Fruit fly (Drosophila melanogaster) whole organism, embryonic: Measurements from ENCODE around the gene CG6607.
A peak's percentile ranks its signal among the peaks of the same experiment; 100 is the strongest.

Source experiments
- Atf-2 ChIP-seq: fragments of 200-800 bp; sonication (Bioruptor generic); optimal IDR thresholded peaks from 2 replicates; lab custom pipeline; 2016; ENCODE audit warnings: missing biosample characterization, missing genetic modification characterization
- Bteb2 ChIP-seq: fragments of 200-800 bp; sonication (Bioruptor generic); optimal IDR thresholded peaks from 2 replicates; lab custom pipeline; 2016; ENCODE audit warnings: missing biosample characterization, missing genetic modification characterization
- CG10543 ChIP-seq: fragments of 200-800 bp; sonication (Bioruptor generic); optimal IDR thresholded peaks from 3 replicates; lab custom pipeline; 2017; ENCODE audit warnings: missing biosample characterization, mild to moderate bottlenecking, missing genetic modification characterization, moderate library complexity
- CG11398 ChIP-seq: fragments of 200-800 bp; sonication (Bioruptor generic); optimal IDR thresholded peaks from 2 replicates; lab custom pipeline; 2016; ENCODE audit warnings: missing biosample characterization, missing genetic modification characterization
- CG13424 ChIP-seq: fragments of 200-800 bp; sonication (Bioruptor generic); optimal IDR thresholded peaks from 2 replicates; lab custom pipeline; 2019; ENCODE audit warnings: missing biosample characterization, mild to moderate bottlenecking, missing genetic modification characterization, moderate library complexity
- CG13894 ChIP-seq: fragments of 200-800 bp; sonication (Bioruptor generic); optimal IDR thresholded peaks from 3 replicates; lab custom pipeline; 2018; ENCODE audit warnings: missing biosample characterization, mild to moderate bottlenecking, missing genetic modification characterization, moderate library complexity
- CG17359 ChIP-seq: fragments of 200-800 bp; sonication (Bioruptor generic); optimal IDR thresholded peaks from 3 replicates; lab custom pipeline; 2018; ENCODE audit warnings: missing biosample characterization, mild to moderate bottlenecking, missing genetic modification characterization, moderate library complexity
- CG17361 ChIP-seq: fragments of 200-800 bp; sonication (Bioruptor generic); IDR thresholded peaks from 3 replicates; pipeline ENCODE4 v1.3.6; 2022; ENCODE audit warnings: missing biosample characterization, missing genetic modification characterization
- CG1792 ChIP-seq: fragments of 200-800 bp; sonication (Bioruptor generic); optimal IDR thresholded peaks from 2 replicates; lab custom pipeline; 2016; ENCODE audit warnings: missing biosample characterization, missing genetic modification characterization
- CG18011 ChIP-seq: fragments of 200-800 bp; sonication (Bioruptor generic); optimal IDR thresholded peaks from 2 replicates; lab custom pipeline; 2017; ENCODE audit warnings: missing biosample characterization, missing genetic modification characterization, mild to moderate bottlenecking, moderate library complexity, missing genotype
- CG1832 ChIP-seq: fragments of 200-800 bp; sonication (Bioruptor generic); optimal IDR thresholded peaks from 2 replicates; lab custom pipeline; 2017; ENCODE audit warnings: missing biosample characterization, mild to moderate bottlenecking, missing genetic modification characterization, inconsistent platforms
- CG18619 ChIP-seq: fragments of 200-800 bp; sonication (Bioruptor generic); optimal IDR thresholded peaks from 3 replicates; lab custom pipeline; 2017; ENCODE audit warnings: missing biosample characterization, mild to moderate bottlenecking, missing genetic modification characterization
- CG2120 ChIP-seq: fragments of 200-800 bp; sonication (Bioruptor generic); optimal IDR thresholded peaks from 3 replicates; lab custom pipeline; 2016; ENCODE audit warnings: missing biosample characterization, missing genetic modification characterization
- CG2129 ChIP-seq: fragments of 200-800 bp; sonication (Bioruptor generic); IDR thresholded peaks from 2 replicates; pipeline ENCODE4 v1.3.6; 2022; ENCODE audit warnings: missing biosample characterization, missing genetic modification characterization; ENCODE audit not compliant: partially characterized antibody
- CG31365 ChIP-seq: fragments of 200-800 bp; sonication (Bioruptor generic); optimal IDR thresholded peaks from 2 replicates; lab custom pipeline; 2018; ENCODE audit warnings: missing biosample characterization, mild to moderate bottlenecking, missing genetic modification characterization
- CG32772 ChIP-seq: fragments of 200-800 bp; sonication (Bioruptor generic); IDR thresholded peaks from 2 replicates; pipeline ENCODE4 v1.3.6; 2022; ENCODE audit warnings: missing biosample characterization, missing genetic modification characterization
- CG6765 ChIP-seq: fragments of 200-800 bp; sonication (Bioruptor generic); optimal IDR thresholded peaks from 3 replicates; lab custom pipeline; 2017; ENCODE audit warnings: missing biosample characterization, mild to moderate bottlenecking, missing genetic modification characterization
- CG9932 ChIP-seq: fragments of 200-800 bp; sonication (Bioruptor generic); IDR thresholded peaks from 2 replicates; pipeline ENCODE4 v1.3.6; 2022; ENCODE audit warnings: missing biosample characterization, missing genetic modification characterization
- Dbx ChIP-seq: fragments of 200-800 bp; sonication (Bioruptor generic); IDR thresholded peaks from 3 replicates; pipeline ENCODE4 v1.3.6; 2022; ENCODE audit warnings: missing biosample characterization, missing genetic modification characterization
- ERR ChIP-seq: fragments of 200-800 bp; sonication (Bioruptor generic); optimal IDR thresholded peaks from 2 replicates; lab custom pipeline; 2016; ENCODE audit warnings: missing biosample characterization, missing genetic modification characterization
- Fer2 ChIP-seq: fragments of 200-800 bp; sonication (Bioruptor generic); optimal IDR thresholded peaks from 2 replicates; lab custom pipeline; 2018; ENCODE audit warnings: missing biosample characterization, mild to moderate bottlenecking, missing genetic modification characterization, moderate library complexity
- Hmr ChIP-seq: fragments of 200-800 bp; sonication (Bioruptor generic); optimal IDR thresholded peaks from 3 replicates; lab custom pipeline; 2017; ENCODE audit warnings: mild to moderate bottlenecking, missing biosample characterization, missing genetic modification reagents, missing genetic modification characterization
- Lpt ChIP-seq: fragments of >200 bp; optimal IDR thresholded peaks from 2 replicates; lab custom pipeline; 2018; ENCODE audit warnings: missing biosample characterization, missing genetic modification characterization
- MBD-R2 ChIP-seq: fragments of 200-800 bp; sonication (Bioruptor generic); IDR thresholded peaks from 2 replicates; pipeline ENCODE4 v1.3.6; 2022; ENCODE audit warnings: missing biosample characterization, missing genetic modification characterization
- Mes4 ChIP-seq: fragments of 200-800 bp; sonication (Bioruptor generic); optimal IDR thresholded peaks from 2 replicates; lab custom pipeline; 2016; ENCODE audit warnings: missing biosample characterization, missing genetic modification characterization
- NfI ChIP-seq: fragments of 200-800 bp; sonication (Bioruptor generic); optimal IDR thresholded peaks from 3 replicates; lab custom pipeline; 2018; ENCODE audit warnings: missing biosample characterization, mild to moderate bottlenecking, missing genetic modification characterization, moderate library complexity
- Pdp1 ChIP-seq, 2 experiments: fragments of 200-800 bp; sonication (Bioruptor generic); optimal IDR thresholded peaks; 3 replicates each; lab custom pipeline; 2016; ENCODE audit warnings: missing biosample characterization in 2 of 2, missing genetic modification characterization in 2 of 2, mild to moderate bottlenecking in 1 of 2, moderate library complexity in 1 of 2
- Sox102F ChIP-seq: fragments of 200-800 bp; sonication (Bioruptor generic); optimal IDR thresholded peaks from 2 replicates; lab custom pipeline; 2018; ENCODE audit warnings: missing biosample characterization, mild to moderate bottlenecking, missing genetic modification characterization, moderate library complexity
- Trl ChIP-seq, 3 experiments: fragments of >200 bp in 2 of 3; fragments of 200-800 bp in 1 of 3; sonication (Bioruptor generic) in 1 of 3; optimal IDR thresholded peaks; 2 replicates in 1 of 3; 3 replicates in 2 of 3; lab custom pipeline; 2016 to 2017; ENCODE audit warnings: missing biosample characterization in 1 of 3, missing genetic modification characterization in 1 of 3
- Xbp1 ChIP-seq: fragments of 200-800 bp; sonication (Bioruptor generic); optimal IDR thresholded peaks from 3 replicates; lab custom pipeline; 2016; ENCODE audit warnings: missing biosample characterization, mild to moderate bottlenecking, missing genetic modification characterization
- gcm ChIP-seq: fragments of 200-800 bp; sonication (Bioruptor generic); optimal IDR thresholded peaks from 2 replicates; lab custom pipeline; 2019; ENCODE audit warnings: missing biosample characterization, mild to moderate bottlenecking, missing genetic modification characterization, moderate library complexity
- oc ChIP-seq: fragments of 200-800 bp; sonication (Bioruptor generic); optimal IDR thresholded peaks from 2 replicates; lab custom pipeline; 2018; ENCODE audit warnings: missing biosample characterization, mild to moderate bottlenecking, missing genetic modification characterization, moderate library complexity
- onecut ChIP-seq: fragments of 200-800 bp; sonication (Bioruptor generic); IDR thresholded peaks from 2 replicates; pipeline ENCODE4 v1.3.6; 2022; ENCODE audit warnings: missing biosample characterization, missing genetic modification characterization
- pho ChIP-seq: fragments of 200-800 bp; sonication (Bioruptor generic); optimal IDR thresholded peaks from 2 replicates; lab custom pipeline; 2016; ENCODE audit warnings: missing biosample characterization, missing genetic modification characterization
- ro ChIP-seq: fragments of 200-800 bp; sonication (Bioruptor generic); IDR thresholded peaks from 2 replicates; pipeline ENCODE4 v1.3.6; 2022; ENCODE audit warnings: missing biosample characterization, missing genetic modification characterization
- row ChIP-seq: fragments of 200-800 bp; sonication (Bioruptor generic); IDR thresholded peaks from 3 replicates; pipeline ENCODE4 v1.3.6; 2022; ENCODE audit warnings: missing biosample characterization, missing genetic modification characterization
- sc ChIP-seq, 3 experiments: fragments of >200 bp in 2 of 3; fragments of 200-800 bp in 1 of 3; sonication (Bioruptor generic) in 1 of 3; optimal IDR thresholded peaks; 2 replicates in 2 of 3; 3 replicates in 1 of 3; lab custom pipeline; 2017; ENCODE audit warnings: mild to moderate bottlenecking in 1 of 3, missing biosample characterization in 1 of 3, missing genetic modification characterization in 1 of 3, missing genetic modification reagents in 1 of 3
- schlank ChIP-seq: fragments of 200-800 bp; sonication (Bioruptor generic); optimal IDR thresholded peaks from 2 replicates; lab custom pipeline; 2018; ENCODE audit warnings: missing biosample characterization, mild to moderate bottlenecking, missing genetic modification characterization
- scrt ChIP-seq: fragments of 200-800 bp; sonication (Bioruptor generic); optimal IDR thresholded peaks from 2 replicates; lab custom pipeline; 2018; ENCODE audit warnings: missing biosample characterization, mild to moderate bottlenecking, missing genetic modification characterization, moderate library complexity
- sens ChIP-seq: fragments of 200-800 bp; sonication (Bioruptor generic); peaks from one replicate; lab custom pipeline; 2016; ENCODE audit warnings: missing biosample characterization, missing genetic modification characterization
- shn ChIP-seq: fragments of 200-800 bp; sonication (Bioruptor generic); optimal IDR thresholded peaks from 3 replicates; lab custom pipeline; 2016; ENCODE audit warnings: missing biosample characterization, missing genetic modification characterization
- sim ChIP-seq: fragments of 200-800 bp; sonication (Bioruptor generic); IDR thresholded peaks from 2 replicates; pipeline ENCODE4 v1.3.6; 2022; ENCODE audit warnings: missing biosample characterization, missing genetic modification characterization
- sqz ChIP-seq: fragments of 200-800 bp; sonication (Bioruptor generic); optimal IDR thresholded peaks from 3 replicates; lab custom pipeline; 2018; ENCODE audit warnings: missing biosample characterization, mild to moderate bottlenecking, missing genetic modification characterization
- sug ChIP-seq: fragments of 200-800 bp; optimal IDR thresholded peaks from 2 replicates; lab custom pipeline; 2019; ENCODE audit warnings: missing biosample characterization, mild to moderate bottlenecking, missing genetic modification characterization, moderate library complexity
- tna ChIP-seq: fragments of 200-800 bp; sonication (Bioruptor generic); IDR thresholded peaks from 2 replicates; pipeline ENCODE4 v1.3.6; 2022; ENCODE audit warnings: missing biosample characterization, missing genetic modification characterization; ENCODE audit not compliant: partially characterized antibody
- twi ChIP-seq: fragments of 200-800 bp; optimal IDR thresholded peaks from 2 replicates; lab custom pipeline; 2019; ENCODE audit warnings: missing biosample characterization, mild to moderate bottlenecking, missing genetic modification characterization, moderate library complexity
- vfl ChIP-seq: fragments of 200-800 bp; sonication (Bioruptor generic); optimal IDR thresholded peaks from 2 replicates; lab custom pipeline; 2016; ENCODE audit warnings: missing biosample characterization, missing genetic modification characterization
- wek ChIP-seq: fragments of 200-800 bp; sonication (Bioruptor generic); optimal IDR thresholded peaks from 3 replicates; lab custom pipeline; 2018; ENCODE audit warnings: missing biosample characterization, mild to moderate bottlenecking, missing genetic modification characterization, moderate library complexity
- z ChIP-seq: fragments of 200-800 bp; sonication (Bioruptor generic); IDR thresholded peaks from 3 replicates; pipeline ENCODE4 v1.3.6; 2022; ENCODE audit warnings: missing biosample characterization, missing genetic modification characterization

Gene CG6607

DNA sequence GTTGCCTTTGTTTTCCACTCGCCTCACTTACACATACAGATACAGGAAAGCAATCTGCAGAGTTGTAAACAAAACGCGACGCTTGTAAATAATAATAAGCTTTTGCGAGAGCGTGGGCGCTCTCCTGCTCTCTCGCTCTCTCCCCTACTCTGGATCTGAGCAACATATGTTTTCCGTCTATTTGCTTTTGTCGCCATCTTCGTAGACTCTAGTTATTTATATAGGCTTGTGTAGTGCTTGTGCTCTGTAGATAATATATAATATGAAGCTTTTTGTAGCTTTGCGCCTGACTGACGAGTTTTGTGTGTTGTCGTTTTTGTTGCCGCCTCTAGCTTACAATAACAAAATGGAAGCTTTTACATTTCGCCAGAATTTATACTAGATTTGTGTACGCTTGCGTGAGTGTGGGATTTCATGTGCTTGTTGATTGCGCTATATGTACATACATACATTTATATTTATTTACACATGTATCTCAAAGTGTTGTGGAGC, 37.9 kb downstream of the CG6607 start (continued):
- TF ChIP-seq wek (GFP tag; lab: Kevin White, UChicago) (peak; percentile 64), schlank (tag; lab: Kevin White, UChicago) (no peak), Sox102F (no peak), oc (tag; lab: Kevin White, UChicago) (peak; percentile 56), CG31365 (tag; lab: Kevin White, UChicago) (peak; percentile 58), sim (GFP tag; lab: Robert Waterston, UW) (no peak), gcm (GFP tag; lab: Kevin White, UChicago) (peak; percentile 76), vfl (GFP tag; lab: Kevin White, UChicago) (no peak), twi (tag; lab: Kevin White, UChicago) (peak; percentile 66), MBD-R2 (GFP tag; lab: Robert Waterston, UW) (no peak; the same call in 1 of the 2 replicates), CG1832 (GFP tag; lab: Kevin White, UChicago) (no peak), CG18011 (GFP tag; lab: Kevin White, UChicago) (peak; percentile 60), Mes4 (peak; percentile 40), CG32772 (no peak), CG13894 (peak; percentile 93), pho (GFP tag; lab: Kevin White, UChicago) (peak; percentile 32), sug (peak; percentile 78), row (GFP tag; lab: Robert Waterston, UW) (peak; percentile 27; the same call in 1 of the 3 replicates), sens (GFP tag; lab: Kevin White, UChicago) (peak; percentile 91), Hmr (GFP tag; lab: Kevin White, UChicago) (peak; percentile 81), CG17359 (tag; lab: Kevin White, UChicago) (peak; percentile 46), CG10543 (GFP tag; lab: Kevin White, UChicago) (peak; percentile 96), Trl (optimal IDR thresholded peaks at IDR 0.05; lab: Kevin White, UChicago) (peak; percentile 91 to 100), Trl (GFP tag; optimal IDR thresholded peaks at IDR 0.05; lab: Kevin White, UChicago) (peak; percentile 68), sc (optimal IDR thresholded peaks at IDR 0.05; lab: Kevin White, UChicago) (no peak), sc (GFP tag; optimal IDR thresholded peaks at IDR 0.05; lab: Kevin White, UChicago) (peak; percentile 25), CG1792 (GFP tag; lab: Kevin White, UChicago) (no peak), shn (GFP tag; lab: Kevin White, UChicago) (no peak), Pdp1 (GFP tag; optimal IDR thresholded peaks at IDR 0.05; lab: Kevin White, UChicago) (peak in 1 of 2 experiments; percentile 82), CG2129 (GFP tag; lab: Robert Waterston, UW) (no peak), ERR (GFP tag; lab: Kevin White, UChicago) (no peak), Bteb2 (GFP tag; lab: Kevin White, UChicago) (no peak), NfI (GFP tag; lab: Kevin White, UChicago) (peak; percentile 37), tna (GFP tag; lab: Robert Waterston, UW) (no peak), Lpt (GFP tag; lab: Kevin White, UChicago) (no peak), z (GFP tag; lab: Robert Waterston, UW) (peak; percentile 51; the same call in 1 of the 3 replicates), CG13424 (peak; percentile 50), onecut (GFP tag; lab: Robert Waterston, UW) (peak; percentile 54), CG6765 (GFP tag; lab: Kevin White, UChicago) (peak; percentile 69), CG11398 (GFP tag; lab: Kevin White, UChicago) (peak; percentile 42), CG9932 (GFP tag; lab: Robert Waterston, UW) (no peak), ro (no peak), sqz (peak; percentile 60), CG2120 (peak; percentile 43), scrt (GFP tag; lab: Kevin White, UChicago) (peak; percentile 90), Atf-2 (GFP tag; lab: Kevin White, UChicago) (no peak), Xbp1 (GFP tag; lab: Kevin White, UChicago) (no peak), CG18619 (peak; percentile 37), Fer2 (tag; lab: Kevin White, UChicago) (peak; percentile 8), CG17361 (GFP tag; lab: Robert Waterston, UW) (peak; percentile 30; the same call in 1 of the 3 replicates), Dbx (GFP tag; lab: Robert Waterston, UW) (peak; percentile 70; the same call in 2 of the 3 replicates)
